Fruit fly (Drosophila melanogaster) whole organism: ENCODE results near the gene CG17118.

Source experiments
- CG8478 ChIP-seq: fragments of >200 bp; optimal IDR thresholded peaks from 2 replicates; lab custom pipeline; 2018; ENCODE audit warnings: inconsistent platforms
- Dll ChIP-seq: fragments of >200 bp; optimal IDR thresholded peaks from 2 replicates; lab custom pipeline; 2017
- EcR ChIP-seq, 2 experiments: fragments of >200 bp; optimal IDR thresholded peaks; 2 replicates each; lab custom pipeline; 2017; ENCODE audit warnings: missing biosample characterization in 2 of 2, missing genetic modification characterization in 2 of 2, missing genetic modification reagents in 2 of 2
- pan ChIP-seq: fragments of >200 bp; optimal IDR thresholded peaks from 2 replicates; lab custom pipeline; 2017
- psq ChIP-seq: fragments of >200 bp; optimal IDR thresholded peaks from 2 replicates; lab custom pipeline; 2017
- usp ChIP-seq: fragments of >200 bp; optimal IDR thresholded peaks from 2 replicates; lab custom pipeline; 2017; ENCODE audit warnings: missing biosample characterization, missing genetic modification characterization, mixed read lengths

CG17118 gene

DNA sequence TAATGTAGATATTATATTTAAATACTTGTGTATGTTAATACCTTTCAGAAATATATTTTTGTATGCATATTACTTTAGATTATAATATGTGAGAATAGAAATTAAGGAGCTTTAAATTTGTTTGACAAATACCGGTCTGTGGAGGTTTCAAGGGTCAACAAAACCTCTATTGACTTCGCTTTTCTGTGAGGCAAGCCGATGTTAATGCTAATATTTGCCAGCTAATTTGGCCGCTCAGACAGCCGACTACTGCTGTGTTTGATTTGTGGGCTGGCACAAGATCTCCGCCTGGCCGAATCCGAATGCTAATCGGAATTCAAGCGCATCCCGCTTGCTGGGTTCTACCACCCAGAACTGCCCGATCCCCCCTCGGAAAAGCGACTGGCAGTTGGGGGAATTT lies 24.5 kb downstream of the CG17118 start:
- no peak for TF ChIP-seq psq (lab: Kevin White, UChicago)
- no peak for TF ChIP-seq pan (lab: Kevin White, UChicago)
- no peak for TF ChIP-seq usp (GFP tag; lab: Kevin White, UChicago)
- no peak for TF ChIP-seq EcR (GFP tag; optimal IDR thresholded peaks at IDR 0.05; lab: Kevin White, UChicago)
- no peak for TF ChIP-seq Dll (lab: Kevin White, UChicago)
- TF ChIP-seq CG8478 (lab: Kevin White, UChicago): no peak

DNA sequence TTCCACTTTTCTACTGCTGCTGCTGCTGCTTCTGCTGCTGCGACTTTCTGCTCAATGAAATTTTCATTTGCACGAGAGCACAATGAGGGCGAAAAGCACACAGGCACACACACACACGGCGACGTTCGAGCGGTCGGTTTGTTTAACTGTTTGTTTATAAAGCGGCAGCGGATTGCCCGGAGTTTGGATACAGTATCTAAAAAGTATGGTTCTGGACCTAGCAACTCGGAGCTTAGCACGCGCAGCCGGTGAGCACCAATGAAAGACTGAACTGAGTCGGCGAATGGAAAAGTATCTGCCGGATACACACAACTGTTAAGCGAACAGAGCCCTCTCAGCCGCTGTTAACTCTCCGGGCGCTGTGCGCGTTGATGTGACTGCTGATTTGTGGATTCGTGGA lies 26.0 kb downstream of the CG17118 start, which contains the start of gene CG17124:
Gene CG17124 (minus strand): TSS at position 277 of the 400 bp plus-strand sequence.
- TF ChIP-seq usp (GFP tag; lab: Kevin White, UChicago): no peak
- TF ChIP-seq pan (lab: Kevin White, UChicago): no peak
- TF ChIP-seq EcR (GFP tag; optimal IDR thresholded peaks at IDR 0.05; lab: Kevin White, UChicago): no peak
- no peak for TF ChIP-seq psq (lab: Kevin White, UChicago)
- TF ChIP-seq Dll (lab: Kevin White, UChicago): no peak
- TF ChIP-seq CG8478 (lab: Kevin White, UChicago): no peak

dm6 chr2L:10757038-10757685 lies 27.1 kb downstream of the CG17118 start:
- TF ChIP-seq EcR (GFP tag; optimal IDR thresholded peaks at IDR 0.05; lab: Kevin White, UChicago) (no peak), psq (lab: Kevin White, UChicago) (no peak), usp (GFP tag; lab: Kevin White, UChicago) (no peak), CG8478 (lab: Kevin White, UChicago) (no peak), pan (lab: Kevin White, UChicago) (no peak), Dll (lab: Kevin White, UChicago) (no peak)

DNA sequence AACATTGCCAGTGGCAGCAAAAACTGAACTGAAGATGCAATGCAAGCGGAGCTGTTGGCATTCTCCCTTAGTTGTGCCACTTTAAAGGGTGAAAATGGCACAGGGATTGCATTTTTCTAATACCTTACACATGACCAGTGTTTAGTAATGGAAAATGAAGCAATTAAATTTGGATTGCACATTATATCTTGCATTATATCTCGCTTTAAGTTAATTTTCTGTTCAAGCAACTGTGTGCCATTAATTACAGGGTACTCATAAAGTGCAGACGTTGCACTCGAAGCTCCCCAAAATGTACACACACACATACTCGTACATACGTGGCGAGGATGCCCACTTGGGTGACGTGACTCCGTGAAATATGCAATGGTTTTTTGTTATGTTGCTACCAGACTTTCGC lies 29.6 kb downstream of the CG17118 start:
- TF ChIP-seq psq (lab: Kevin White, UChicago) (no peak), CG8478 (lab: Kevin White, UChicago) (no peak), EcR (GFP tag; optimal IDR thresholded peaks at IDR 0.05; lab: Kevin White, UChicago) (no peak), usp (GFP tag; lab: Kevin White, UChicago) (no peak), Dll (lab: Kevin White, UChicago) (no peak), pan (lab: Kevin White, UChicago) (no peak)

DNA sequence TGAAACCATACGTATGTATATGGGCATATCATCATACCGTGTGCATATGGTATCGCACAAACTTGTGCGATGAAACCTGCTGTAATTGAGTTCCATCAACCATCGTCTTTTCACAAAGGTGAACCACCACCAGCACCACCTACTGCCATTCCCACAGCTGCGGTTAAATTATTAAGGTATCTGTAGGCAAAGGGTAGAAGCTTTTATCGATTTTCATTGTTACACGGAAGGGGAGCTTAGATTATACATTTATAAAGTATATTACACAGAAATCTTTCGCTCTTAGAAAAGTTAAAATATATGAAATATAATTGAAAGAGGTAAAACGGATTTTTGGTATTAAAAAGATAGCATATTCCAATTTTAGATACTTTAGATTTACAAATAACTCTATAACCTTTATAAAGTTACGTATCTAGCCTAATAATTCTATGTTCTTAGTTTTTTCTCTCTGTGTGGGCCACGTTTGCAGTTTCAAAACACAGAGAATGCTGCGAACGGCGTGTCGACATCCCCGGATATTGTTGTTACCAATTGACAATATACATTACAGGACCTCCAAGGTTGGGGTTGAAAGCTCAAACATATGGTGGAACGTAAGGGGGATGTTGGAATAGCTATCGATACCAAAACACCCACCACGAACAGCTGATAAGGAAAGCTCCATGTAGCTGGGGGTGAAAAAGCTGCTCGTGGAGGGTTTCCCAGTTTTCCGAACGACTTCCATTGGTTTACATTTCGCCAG lies 30.5 kb downstream of the CG17118 start, which contains the start of gene CG6495:
Gene CG6495 (plus strand): TSS at position 695 of the 745 bp plus-strand sequence.
- no peak for TF ChIP-seq psq (lab: Kevin White, UChicago)
- TF ChIP-seq CG8478 (lab: Kevin White, UChicago): no peak
- no peak for TF ChIP-seq usp (GFP tag; lab: Kevin White, UChicago)

- TF ChIP-seq EcR (GFP tag; optimal IDR thresholded peaks at IDR 0.05; lab: Kevin White, UChicago) (no peak), usp (GFP tag; lab: Kevin White, UChicago) (no peak), Dll (lab: Kevin White, UChicago) (no peak), psq (lab: Kevin White, UChicago) (no peak), CG8478 (lab: Kevin White, UChicago) (no peak), pan (lab: Kevin White, UChicago) (no peak)
Observed at dm6 chr2L:10767597-10768188, 37.6 kb downstream of the CG17118 start, which contains the start of gene Ubc2. Gene Ubc2 (minus strand): TSS chr2L:10768006.

dm6 chr2L:10769708-10770107 lies 39.7 kb downstream of the CG17118 start, which contains the start of gene CG6724:
Gene CG6724 (minus strand): TSS chr2L:10769952.
- no peak for TF ChIP-seq Dll (lab: Kevin White, UChicago)
- TF ChIP-seq pan (lab: Kevin White, UChicago): no peak
- TF ChIP-seq CG8478 (lab: Kevin White, UChicago): no peak
- TF ChIP-seq EcR (GFP tag; optimal IDR thresholded peaks at IDR 0.05; lab: Kevin White, UChicago): no peak
- TF ChIP-seq psq (lab: Kevin White, UChicago): no peak
- no peak for TF ChIP-seq usp (GFP tag; lab: Kevin White, UChicago)

- TF ChIP-seq CG8478 (lab: Kevin White, UChicago) (no peak), psq (lab: Kevin White, UChicago) (no peak), EcR (GFP tag; optimal IDR thresholded peaks at IDR 0.05; lab: Kevin White, UChicago) (no peak), pan (lab: Kevin White, UChicago) (no peak), Dll (lab: Kevin White, UChicago) (no peak), usp (GFP tag; lab: Kevin White, UChicago) (no peak)
Observed at dm6 chr2L:10770568-10770967, 40.5 kb downstream of the CG17118 start, which contains the start of gene CG17127. Gene CG17127 (plus strand): TSS chr2L:10770868.

- TF ChIP-seq pan (lab: Kevin White, UChicago): no peak
- no peak for TF ChIP-seq Dll (lab: Kevin White, UChicago)
- no peak for TF ChIP-seq EcR (GFP tag; optimal IDR thresholded peaks at IDR 0.05; lab: Kevin White, UChicago)
- no peak for TF ChIP-seq CG8478 (lab: Kevin White, UChicago)
- no peak for TF ChIP-seq psq (lab: Kevin White, UChicago)
- no peak for TF ChIP-seq usp (GFP tag; lab: Kevin White, UChicago)
Observed at dm6 chr2L:10774041-10774440, 44.0 kb downstream of the CG17118 start.
